Fruit fly (Drosophila melanogaster): Measurements from ENCODE around the gene CG43630.

DNA sequence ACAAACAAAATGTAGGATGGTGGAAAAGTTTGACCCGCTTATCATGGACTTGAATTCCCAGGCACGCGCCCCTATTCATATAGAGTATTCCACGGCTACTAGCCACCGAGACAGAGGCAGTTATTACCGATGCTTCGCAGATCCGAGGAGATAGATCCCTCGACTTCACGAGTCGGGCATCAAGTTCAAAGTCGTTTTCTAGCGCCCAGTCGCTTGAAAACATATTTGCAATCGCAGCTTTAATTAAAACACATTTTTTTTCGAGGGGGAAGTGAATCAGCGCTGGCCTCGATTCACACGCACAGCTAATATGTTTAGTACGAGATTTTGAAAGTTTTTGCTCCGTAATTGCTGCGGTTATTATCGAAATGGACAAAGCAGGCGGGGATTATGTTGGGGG, 39.2 kb upstream of the CG43630 start:
- TF ChIP-seq CG8478 (optimal IDR thresholded peaks at IDR 0.05) (no peak), Dll (optimal IDR thresholded peaks at IDR 0.05) (no peak), usp (GFP tag; optimal IDR thresholded peaks at IDR 0.05) (no peak)

All from whole organism.